Worm (Caenorhabditis elegans) whole organism, L1 larva: ENCODE measurements around the gene mltn-11.

ENCODE experiments used
- ceh-82 ChIP-seq, 3 experiments: fragments of 150-350 bp in 1 of 3; sonication (generic microtip) in 2 of 3; optimal IDR thresholded peaks; 2 replicates each; lab custom pipeline; 2014 to 2017; ENCODE audit warnings: missing biosample characterization in 3 of 3, missing genetic modification characterization in 3 of 3
- nhr-12 ChIP-seq: sonication (generic microtip); optimal IDR thresholded peaks from 2 replicates; lab custom pipeline; 2017; ENCODE audit warnings: missing biosample characterization, missing genetic modification characterization

ce11 chrV:16628991-16629390 lies 7.0 kb upstream of the mltn-11 start, which contains the start of gene W06G6.2:
- TF ChIP-seq ceh-82 (tag; optimal IDR thresholded peaks at IDR 0.05; lab: Kevin White, UChicago) (no peak), nhr-12 (tag; lab: Kevin White, UChicago) (no peak)
